Worm (Caenorhabditis elegans) whole organism, L4 larva: ENCODE measurements around the gene nhr-208.

Experiments used
- dve-1 ChIP-seq: sonication (generic microtip); optimal IDR thresholded peaks from 2 replicates; lab custom pipeline; 2017; ENCODE audit warnings: antibody characterized with exemption, mild to moderate bottlenecking, missing genetic modification characterization, missing compliant biosample characterization; ENCODE audit not compliant: insufficient read depth
- hlh-30 ChIP-seq: sonication (generic microtip); optimal IDR thresholded peaks from 2 replicates; lab custom pipeline; 2017; ENCODE audit warnings: antibody characterized with exemption, mild to moderate bottlenecking, missing genetic modification characterization, missing compliant biosample characterization; ENCODE audit not compliant: insufficient read depth
- lir-3 ChIP-seq: sonication (generic microtip); optimal IDR thresholded peaks from 2 replicates; lab custom pipeline; 2016; ENCODE audit warnings: mild to moderate bottlenecking, missing genetic modification characterization, missing compliant biosample characterization
- nhr-10 ChIP-seq: fragments of 150-350 bp; optimal IDR thresholded peaks from 2 replicates; lab custom pipeline; 2014; ENCODE audit warnings: missing biosample characterization, missing genetic modification characterization
- nhr-11 ChIP-seq: fragments of 150-350 bp; optimal IDR thresholded peaks from 2 replicates; lab custom pipeline; 2014; ENCODE audit warnings: missing biosample characterization, missing genetic modification characterization
- unc-130 ChIP-seq: sonication (generic microtip); optimal IDR thresholded peaks from 2 replicates; lab custom pipeline; 2016; ENCODE audit warnings: missing genetic modification reagents, missing genetic modification characterization, missing compliant biosample characterization
- unc-39 ChIP-seq: sonication (generic microtip); optimal IDR thresholded peaks from 2 replicates; lab custom pipeline; 2017; ENCODE audit warnings: missing biosample characterization, missing genetic modification characterization

DNA sequence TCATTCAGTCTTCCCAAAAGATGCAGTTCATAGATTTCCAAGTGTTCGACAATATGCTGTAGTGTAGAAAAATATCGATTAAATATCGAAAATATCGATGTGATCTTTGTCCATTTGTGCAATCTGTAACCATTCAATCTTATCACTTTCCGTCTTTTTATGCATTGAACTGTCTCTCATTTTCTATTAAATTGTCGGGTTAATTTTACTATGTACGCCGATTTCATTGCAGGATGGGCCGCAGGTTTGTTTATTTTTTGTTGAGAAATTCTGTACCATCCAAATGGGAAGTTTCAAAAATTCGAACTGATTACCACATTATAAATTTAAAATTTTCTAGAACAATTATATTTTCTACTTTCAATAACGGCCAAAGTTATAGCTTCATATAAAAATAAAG is 9.9 kb upstream of the nhr-208 start, which contains the start of gene R07B7.8:
- TF ChIP-seq nhr-10 (tag; lab: Kevin White, UChicago), result no peak
- no peak for TF ChIP-seq dve-1
- TF ChIP-seq lir-3, result no peak
- TF ChIP-seq nhr-11 (tag; lab: Kevin White, UChicago), result no peak
- no peak for TF ChIP-seq hlh-30 (tag; lab: Kevin White, UChicago)
- TF ChIP-seq unc-39 (tag; lab: Kevin White, UChicago), result no peak
- TF ChIP-seq unc-130, result no peak
